Fruit fly (Drosophila melanogaster): ENCODE measurements around the gene slx1.

- TF ChIP-seq CG10274 (GFP tag; optimal IDR thresholded peaks at IDR 0.05) (no peak), knrl (GFP tag; IDR thresholded peaks at IDR 0.05; ENCODE audit: partially characterized antibody) (no peak), CG1792 (GFP tag; optimal IDR thresholded peaks at IDR 0.05) (no peak)
Measured at dm6 chr3R:4641616-4642102, at the start of gene slx1, which contains the start of the genes CG9775 and MED31.
